Worm (Caenorhabditis elegans): ENCODE measurements around the gene F15B9.10.

- no peak for TF ChIP-seq ceh-18 (tag; optimal IDR thresholded peaks at IDR 0.05)
- TF ChIP-seq unc-55 (GFP tag; optimal IDR thresholded peaks at IDR 0.05), result no peak
- no peak for TF ChIP-seq ama-1 (optimal IDR thresholded peaks at IDR 0.05)
- TF ChIP-seq K09A11.1 (tag; optimal IDR thresholded peaks at IDR 0.05; ENCODE audit: insufficient read depth), result no peak
- no peak for TF ChIP-seq ceh-9 (tag; optimal IDR thresholded peaks at IDR 0.05)
- TF ChIP-seq dve-1 (tag; optimal IDR thresholded peaks at IDR 0.05), result no peak
- TF ChIP-seq ztf-16 (tag; optimal IDR thresholded peaks at IDR 0.05), result no peak
- no peak for TF ChIP-seq F13H6.1 (tag; optimal IDR thresholded peaks at IDR 0.05)
- TF ChIP-seq pqm-1 (tag; optimal IDR thresholded peaks at IDR 0.05), result no peak
- TF ChIP-seq pha-4 (tag; optimal IDR thresholded peaks at IDR 0.05), result no peak
Measured at ce11 chrV:12970575-12971160, 38.1 kb downstream of the F15B9.10 start, which contains the start of gene pnn-1.
